Worm (Caenorhabditis elegans): Measurements from ENCODE around the gene clec-119.

ce11 chrII:1239433-1240020 is 16.2 kb upstream of the clec-119 start:
- TF ChIP-seq php-3 (GFP tag; IDR thresholded peaks at IDR 0.05) (no peak), nhr-11 (tag; optimal IDR thresholded peaks at IDR 0.05) (no peak), nhr-41 (GFP tag; IDR thresholded peaks at IDR 0.05) (0 out of 2 replicates have a peak, but pooled peaks have one; percentile 18), nhr-42 (GFP tag; IDR thresholded peaks at IDR 0.05) (no peak)
